Fruit fly (Drosophila melanogaster) whole organism, embryonic: ENCODE results near the gene CG17249.
A peak's percentile ranks its signal among the peaks of the same experiment; 100 is the strongest.

Experiments used
- Atf6 ChIP-seq: fragments of 200-800 bp; sonication (Bioruptor generic); IDR thresholded peaks from 2 replicates; pipeline ENCODE4 v1.3.6; 2022; ENCODE audit warnings: missing biosample characterization, missing genetic modification characterization
- B-H2 ChIP-seq: fragments of 200-800 bp; sonication (Bioruptor generic); optimal IDR thresholded peaks from 2 replicates; lab custom pipeline; 2018; ENCODE audit warnings: missing biosample characterization, mild to moderate bottlenecking, missing genetic modification characterization
- Bteb2 ChIP-seq: fragments of 200-800 bp; sonication (Bioruptor generic); optimal IDR thresholded peaks from 2 replicates; lab custom pipeline; 2016; ENCODE audit warnings: missing biosample characterization, missing genetic modification characterization
- CG11695 ChIP-seq: fragments of 200-800 bp; sonication (Bioruptor generic); IDR thresholded peaks from 3 replicates; pipeline ENCODE4 v1.3.6; 2022; ENCODE audit warnings: missing biosample characterization, missing genetic modification characterization
- CG12659 ChIP-seq: fragments of 200-800 bp; sonication (Bioruptor generic); optimal IDR thresholded peaks from 3 replicates; lab custom pipeline; 2017; ENCODE audit warnings: mild to moderate bottlenecking, missing biosample characterization, missing genetic modification reagents, missing genetic modification characterization
- CG13624 ChIP-seq: fragments of 200-800 bp; sonication (Bioruptor generic); optimal IDR thresholded peaks from 2 replicates; lab custom pipeline; 2016; ENCODE audit warnings: missing biosample characterization, missing genetic modification characterization
- CG15514 ChIP-seq: fragments of 200-800 bp; sonication (Bioruptor generic); optimal IDR thresholded peaks from 3 replicates; lab custom pipeline; 2017; ENCODE audit warnings: missing biosample characterization, missing genetic modification characterization, mild to moderate bottlenecking, moderate library complexity, missing genetic modification reagents
- CG16813 ChIP-seq: fragments of 200-800 bp; sonication (Bioruptor generic); IDR thresholded peaks from 3 replicates; pipeline ENCODE4 v1.3.6; 2022; ENCODE audit warnings: missing biosample characterization, missing genetic modification characterization; ENCODE audit not compliant: partially characterized antibody
- CG16863 ChIP-seq: fragments of 200-800 bp; sonication (Bioruptor generic); optimal IDR thresholded peaks from 3 replicates; lab custom pipeline; 2016; ENCODE audit warnings: missing biosample characterization, missing genetic modification characterization
- CG17359 ChIP-seq: fragments of 200-800 bp; sonication (Bioruptor generic); optimal IDR thresholded peaks from 3 replicates; lab custom pipeline; 2018; ENCODE audit warnings: missing biosample characterization, mild to moderate bottlenecking, missing genetic modification characterization, moderate library complexity
- CG17361 ChIP-seq: fragments of 200-800 bp; sonication (Bioruptor generic); IDR thresholded peaks from 3 replicates; pipeline ENCODE4 v1.3.6; 2022; ENCODE audit warnings: missing biosample characterization, missing genetic modification characterization
- CG17385 ChIP-seq: fragments of 200-800 bp; sonication (Bioruptor generic); optimal IDR thresholded peaks from 3 replicates; lab custom pipeline; 2018; ENCODE audit warnings: missing biosample characterization, mild to moderate bottlenecking, missing genetic modification characterization
- CG30403 ChIP-seq: fragments of 200-800 bp; sonication (Bioruptor generic); optimal IDR thresholded peaks from 3 replicates; lab custom pipeline; 2016; ENCODE audit warnings: missing biosample characterization, missing genetic modification characterization
- CG4707 ChIP-seq: fragments of 200-800 bp; sonication (Bioruptor generic); optimal IDR thresholded peaks from 2 replicates; lab custom pipeline; 2018; ENCODE audit warnings: missing biosample characterization, mild to moderate bottlenecking, missing genetic modification characterization, moderate library complexity
- CG4854 ChIP-seq: fragments of 200-800 bp; sonication (Bioruptor generic); optimal IDR thresholded peaks from 2 replicates; lab custom pipeline; 2016; ENCODE audit warnings: missing biosample characterization, missing genetic modification characterization, inconsistent platforms
- CG8924 ChIP-seq: fragments of 200-800 bp; optimal IDR thresholded peaks from 3 replicates; lab custom pipeline; 2019; ENCODE audit warnings: missing biosample characterization, mild to moderate bottlenecking, missing genetic modification characterization, moderate library complexity
- D19B ChIP-seq: fragments of 200-800 bp; sonication (Bioruptor generic); optimal IDR thresholded peaks from 2 replicates; lab custom pipeline; 2017; ENCODE audit warnings: missing biosample characterization, mild to moderate bottlenecking, missing genetic modification characterization
- Dll ChIP-seq: fragments of 200-800 bp; sonication (Bioruptor generic); IDR thresholded peaks from 4 replicates; pipeline ENCODE4 v1.3.6; 2022; ENCODE audit warnings: missing biosample characterization, missing genetic modification characterization; ENCODE audit not compliant: partially characterized antibody
- E2f2 ChIP-seq: fragments of 200-800 bp; sonication (Bioruptor generic); IDR thresholded peaks from 2 replicates; pipeline ENCODE4 v1.3.6; 2022; ENCODE audit warnings: missing biosample characterization, missing genetic modification characterization
- Ets65A ChIP-seq: fragments of 200-800 bp; sonication (Bioruptor generic); peaks from one replicate; lab custom pipeline; 2016; ENCODE audit warnings: missing biosample characterization, missing genetic modification characterization
- Ets97D ChIP-seq: fragments of 200-800 bp; sonication (Bioruptor generic); optimal IDR thresholded peaks from 3 replicates; lab custom pipeline; 2016; ENCODE audit warnings: missing biosample characterization, missing genetic modification characterization
- HLH54F ChIP-seq: fragments of 200-800 bp; sonication (Bioruptor generic); optimal IDR thresholded peaks from 3 replicates; lab custom pipeline; 2016; ENCODE audit warnings: missing biosample characterization, missing genetic modification characterization
- Med ChIP-seq: fragments of 200-800 bp; sonication (Bioruptor generic); peaks from one replicate; lab custom pipeline; 2016; ENCODE audit warnings: missing biosample characterization, missing genetic modification characterization, mild to moderate bottlenecking, inconsistent platforms, moderate library complexity
- Meics ChIP-seq: fragments of 200-800 bp; sonication (Bioruptor generic); optimal IDR thresholded peaks from 2 replicates; lab custom pipeline; 2017; ENCODE audit warnings: missing biosample characterization, mild to moderate bottlenecking, missing genetic modification characterization
- NFAT ChIP-seq: fragments of 200-800 bp; sonication (Bioruptor generic); IDR thresholded peaks from 2 replicates; pipeline ENCODE4 v1.3.6; 2022; ENCODE audit warnings: missing biosample characterization, missing genetic modification characterization
- Ravus ChIP-seq: fragments of 200-800 bp; sonication (Bioruptor generic); IDR thresholded peaks from 2 replicates; pipeline ENCODE4 v1.3.6; 2022; ENCODE audit warnings: missing biosample characterization, missing genetic modification characterization
- Side ChIP-seq: fragments of 200-800 bp; sonication (Bioruptor generic); optimal IDR thresholded peaks from 2 replicates; lab custom pipeline; 2016; ENCODE audit warnings: missing biosample characterization, missing genetic modification characterization
- Sry-δ ChIP-seq: fragments of 200-800 bp; sonication (Bioruptor generic); optimal IDR thresholded peaks from 2 replicates; lab custom pipeline; 2016; ENCODE audit warnings: missing biosample characterization, missing genetic modification characterization
- YL-1 ChIP-seq: fragments of 200-800 bp; sonication (Bioruptor generic); optimal IDR thresholded peaks from 3 replicates; lab custom pipeline; 2017; ENCODE audit warnings: missing biosample characterization, mild to moderate bottlenecking, missing genetic modification characterization
- abd-A ChIP-seq: fragments of 200-800 bp; sonication (Bioruptor generic); optimal IDR thresholded peaks from 3 replicates; lab custom pipeline; 2019; ENCODE audit warnings: missing biosample characterization, mild to moderate bottlenecking, missing genetic modification characterization, moderate library complexity
- bab2 ChIP-seq: fragments of 200-800 bp; sonication (Bioruptor generic); optimal IDR thresholded peaks from 2 replicates; lab custom pipeline; 2016; ENCODE audit warnings: missing biosample characterization, missing genetic modification characterization
- caup ChIP-seq: fragments of 200-800 bp; sonication (Bioruptor generic); optimal IDR thresholded peaks from 3 replicates; lab custom pipeline; 2017; ENCODE audit warnings: missing biosample characterization, mild to moderate bottlenecking, missing genetic modification characterization, moderate library complexity; ENCODE audit not compliant: severe bottlenecking
- chinmo ChIP-seq: fragments of 200-800 bp; sonication (Bioruptor generic); IDR thresholded peaks from 4 replicates; pipeline ENCODE4 v1.3.6; 2022; ENCODE audit warnings: missing biosample characterization, missing genetic modification characterization; ENCODE audit not compliant: partially characterized antibody
- dm ChIP-seq: fragments of 200-800 bp; sonication (Bioruptor generic); optimal IDR thresholded peaks from 3 replicates; lab custom pipeline; 2016; ENCODE audit warnings: missing biosample characterization, missing genetic modification characterization
- fd3F ChIP-seq: fragments of 200-800 bp; sonication (Bioruptor generic); optimal IDR thresholded peaks from 2 replicates; lab custom pipeline; 2018; ENCODE audit warnings: missing biosample characterization, mild to moderate bottlenecking, missing genetic modification characterization, moderate library complexity
- fd64A ChIP-seq: fragments of 200-800 bp; sonication (Bioruptor generic); optimal IDR thresholded peaks from 3 replicates; lab custom pipeline; 2018; ENCODE audit warnings: missing biosample characterization, mild to moderate bottlenecking, missing genetic modification characterization
- gem ChIP-seq: fragments of 200-800 bp; sonication (Bioruptor generic); optimal IDR thresholded peaks from 2 replicates; lab custom pipeline; 2019; ENCODE audit warnings: missing biosample characterization, mild to moderate bottlenecking, missing genetic modification characterization, moderate library complexity
- her ChIP-seq: fragments of 200-800 bp; sonication (Bioruptor generic); optimal IDR thresholded peaks from 2 replicates; lab custom pipeline; 2016; ENCODE audit warnings: missing biosample characterization, missing genetic modification characterization
- hth ChIP-seq: fragments of >200 bp; optimal IDR thresholded peaks from 2 replicates; lab custom pipeline; 2017; ENCODE audit warnings: inconsistent platforms
- inv ChIP-seq: fragments of 200-800 bp; sonication (Bioruptor generic); IDR thresholded peaks from 2 replicates; pipeline ENCODE4 v1.3.6; 2022; ENCODE audit warnings: missing biosample characterization, missing genetic modification characterization; ENCODE audit not compliant: partially characterized antibody
- kni ChIP-seq: fragments of 200-800 bp; sonication (Bioruptor generic); optimal IDR thresholded peaks from 3 replicates; lab custom pipeline; 2017; ENCODE audit warnings: mild to moderate bottlenecking, missing biosample characterization, missing genetic modification reagents, missing genetic modification characterization
- lmd ChIP-seq: fragments of 200-800 bp; sonication (Bioruptor generic); IDR thresholded peaks from 2 replicates; pipeline ENCODE4 v1.3.6; 2022; ENCODE audit warnings: missing biosample characterization, missing genetic modification characterization
- nmo ChIP-seq: fragments of 200-800 bp; sonication (Bioruptor generic); optimal IDR thresholded peaks from 2 replicates; lab custom pipeline; 2018; ENCODE audit warnings: missing biosample characterization, mild to moderate bottlenecking, missing genetic modification characterization, moderate library complexity
- pzg ChIP-seq: fragments of 200-800 bp; sonication (Bioruptor generic); optimal IDR thresholded peaks from 3 replicates; lab custom pipeline; 2018; ENCODE audit warnings: missing biosample characterization, mild to moderate bottlenecking, missing genetic modification characterization, moderate library complexity
- sens ChIP-seq: fragments of 200-800 bp; sonication (Bioruptor generic); peaks from one replicate; lab custom pipeline; 2016; ENCODE audit warnings: missing biosample characterization, missing genetic modification characterization
- shn ChIP-seq: fragments of 200-800 bp; sonication (Bioruptor generic); optimal IDR thresholded peaks from 3 replicates; lab custom pipeline; 2016; ENCODE audit warnings: missing biosample characterization, missing genetic modification characterization
- sima ChIP-seq: fragments of 200-800 bp; sonication (Bioruptor generic); optimal IDR thresholded peaks from 2 replicates; lab custom pipeline; 2016; ENCODE audit warnings: missing biosample characterization, missing genetic modification characterization
- tin ChIP-seq: fragments of 200-800 bp; sonication (Bioruptor generic); optimal IDR thresholded peaks from 3 replicates; lab custom pipeline; 2016; ENCODE audit warnings: missing biosample characterization, missing genetic modification characterization
- tll ChIP-seq, 2 experiments: fragments of 200-800 bp in 1 of 2; fragments of >200 bp in 1 of 2; sonication (Bioruptor generic) in 1 of 2; optimal IDR thresholded peaks; 2 replicates each; lab custom pipeline; 2017 to 2019; ENCODE audit warnings: missing biosample characterization in 2 of 2, missing genetic modification characterization in 2 of 2, mild to moderate bottlenecking in 1 of 2, moderate library complexity in 1 of 2
- zfh2 ChIP-seq: fragments of 200-800 bp; sonication (Bioruptor generic); optimal IDR thresholded peaks from 2 replicates; lab custom pipeline; 2016; ENCODE audit warnings: missing biosample characterization, missing genetic modification characterization

The CG17249 gene

DNA sequence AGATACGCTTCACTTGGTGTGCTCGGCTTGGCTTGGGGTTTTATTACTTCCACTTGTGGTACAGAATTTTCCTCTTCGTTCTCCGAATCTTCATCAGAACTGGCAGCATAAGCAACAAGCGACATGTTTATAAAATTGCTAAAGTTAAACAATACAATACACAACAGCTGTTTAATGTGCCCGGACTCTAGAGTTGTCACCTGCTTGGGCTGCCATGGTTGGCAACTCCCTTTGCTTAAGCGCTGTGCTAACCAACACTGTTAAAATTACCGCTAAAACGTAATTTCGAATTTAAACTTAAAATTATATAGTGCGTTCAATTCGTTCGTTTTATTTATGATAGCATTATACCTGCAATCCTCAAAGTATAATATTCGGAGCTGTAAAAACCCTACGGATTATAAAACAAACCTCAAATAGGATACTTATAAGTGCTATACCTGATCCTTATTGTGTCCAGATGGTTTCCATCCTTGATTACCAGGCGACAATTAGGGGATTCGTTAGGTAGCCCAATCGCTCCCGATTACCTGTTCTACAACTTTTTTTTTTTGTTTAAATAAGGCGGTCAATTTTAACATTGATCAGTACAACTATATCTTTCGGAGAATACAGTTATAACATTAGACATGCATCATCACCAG is at the start of gene CG17249, which contains the start of gene Bro:
CG17249 (minus strand) TSS at position 189 of the 644 bp plus-strand sequence.
Bro (plus strand) TSS at position 594 of the 644 bp plus-strand sequence.
- TF ChIP-seq Sry-δ (GFP tag; lab: Kevin White, UChicago) (peak; percentile 37), lmd (GFP tag; lab: Robert Waterston, UW) (no peak), bab2 (GFP tag; lab: Kevin White, UChicago) (peak; percentile 14), her (GFP tag; lab: Kevin White, UChicago) (peak; percentile 50), Ets97D (peak; percentile 78), CG16813 (GFP tag; lab: Robert Waterston, UW) (no peak), sens (GFP tag; lab: Kevin White, UChicago) (peak; percentile 55), inv (peak; percentile 29; the same call in 1 of the 2 replicates), D19B (GFP tag; lab: Kevin White, UChicago) (no peak), CG4854 (GFP tag; lab: Kevin White, UChicago) (peak; percentile 94), Ravus (GFP tag; lab: Robert Waterston, UW) (no peak), caup (GFP tag; lab: Kevin White, UChicago) (no peak), Meics (GFP tag; lab: Kevin White, UChicago) (peak; percentile 87), CG16863 (peak; percentile 42), CG30403 (GFP tag; lab: Kevin White, UChicago) (peak; percentile 22), zfh2 (GFP tag; lab: Kevin White, UChicago) (peak; percentile 54), Atf6 (GFP tag; lab: Robert Waterston, UW) (no peak), sima (GFP tag; lab: Kevin White, UChicago) (no peak), Med (GFP tag; lab: Kevin White, UChicago) (peak; percentile 94), CG13624 (GFP tag; lab: Kevin White, UChicago) (peak; percentile 97), chinmo (GFP tag; lab: Robert Waterston, UW) (peak; percentile 53; the same call in 1 of the 4 replicates), CG17359 (tag; lab: Kevin White, UChicago) (no peak), fd3F (GFP tag; lab: Kevin White, UChicago) (no peak), YL-1 (GFP tag; lab: Kevin White, UChicago) (peak; percentile 27), fd64A (no peak), Side (GFP tag; lab: Kevin White, UChicago) (peak; percentile 24), B-H2 (peak; percentile 80), hth (lab: Kevin White, UChicago) (no peak), CG12659 (GFP tag; lab: Kevin White, UChicago) (peak; percentile 40), CG8924 (peak; percentile 37), tll (GFP tag; optimal IDR thresholded peaks at IDR 0.05; lab: Kevin White, UChicago) (no peak), pzg (GFP tag; lab: Kevin White, UChicago) (peak; percentile 93), HLH54F (GFP tag; lab: Kevin White, UChicago) (peak; percentile 55), kni (GFP tag; lab: Kevin White, UChicago) (no peak), tin (no peak), CG11695 (GFP tag; lab: Robert Waterston, UW) (no peak), nmo (GFP tag; lab: Kevin White, UChicago) (peak; percentile 31), NFAT (GFP tag; lab: Robert Waterston, UW) (peak; percentile 40; the same call in 1 of the 2 replicates), CG17385 (peak; percentile 38), shn (GFP tag; lab: Kevin White, UChicago) (peak; percentile 46), gem (tag; lab: Kevin White, UChicago) (no peak), dm (peak; percentile 39), CG17361 (no peak), Bteb2 (GFP tag; lab: Kevin White, UChicago) (peak; percentile 24), abd-A (tag; lab: Kevin White, UChicago) (no peak), E2f2 (GFP tag; lab: Robert Waterston, UW) (peak; percentile 97), CG4707 (GFP tag; lab: Kevin White, UChicago) (no peak), Dll (GFP tag; lab: Robert Waterston, UW) (0 out of 4 replicates have a peak, but pooled peaks have one; percentile 19), CG15514 (GFP tag; lab: Kevin White, UChicago) (peak; percentile 85), Ets65A (peak; percentile 74)
